Worm (Caenorhabditis elegans) whole organism, dauer: ENCODE data around the gene col-41.

ENCODE experiments used
- unc-62 ChIP-seq: sonication (generic microtip); optimal IDR thresholded peaks from 2 replicates; lab custom pipeline; 2017; ENCODE audit warnings: missing biosample characterization, missing genetic modification reagents, missing genetic modification characterization

Gene col-41

ce11 chrX:15176431-15176911 lies at the start of gene col-41:
col-41 (minus strand) TSS chrX:15176481.
- TF ChIP-seq unc-62 (GFP tag; lab: Kevin White, UChicago): no peak

- TF ChIP-seq unc-62 (GFP tag; lab: Kevin White, UChicago): no peak
These were observed 49.0 kb upstream of the col-41 start for ce11 chrX:15225180-15225724.

ce11 chrX:15224128-15224527 lies 47.8 kb upstream of the col-41 start:
- TF ChIP-seq unc-62 (GFP tag; lab: Kevin White, UChicago): no peak

ce11 chrX:15222789-15223188 lies 46.5 kb upstream of the col-41 start:
- no peak for TF ChIP-seq unc-62 (GFP tag; lab: Kevin White, UChicago)

ce11 chrX:15221865-15222551 lies 45.7 kb upstream of the col-41 start:
- no peak for TF ChIP-seq unc-62 (GFP tag; lab: Kevin White, UChicago)

ce11 chrX:15221107-15221506 lies 44.8 kb upstream of the col-41 start:
- no peak for TF ChIP-seq unc-62 (GFP tag; lab: Kevin White, UChicago)

ce11 chrX:15215272-15215671 lies 39.0 kb upstream of the col-41 start:
- TF ChIP-seq unc-62 (GFP tag; lab: Kevin White, UChicago): no peak

ce11 chrX:15213182-15213829 lies 37.0 kb upstream of the col-41 start, which contains the start of the genes H03A11.13 and famk-1:
H03A11.13 (minus strand) TSS chrX:15213232.
famk-1 (minus strand) TSS chrX:15213259.
- TF ChIP-seq unc-62 (GFP tag; lab: Kevin White, UChicago): no peak

ce11 chrX:15200720-15201119 lies 24.4 kb upstream of the col-41 start:
- TF ChIP-seq unc-62 (GFP tag; lab: Kevin White, UChicago): no peak

ce11 chrX:15200146-15200545 lies 23.9 kb upstream of the col-41 start:
- TF ChIP-seq unc-62 (GFP tag; lab: Kevin White, UChicago): no peak

ce11 chrX:15199052-15199451 lies 22.8 kb upstream of the col-41 start, which contains the start of gene snt-7:
snt-7 (minus strand) TSS chrX:15199152.
- no peak for TF ChIP-seq unc-62 (GFP tag; lab: Kevin White, UChicago)

ce11 chrX:15194283-15194682 lies 18.0 kb upstream of the col-41 start, which contains the start of gene phat-6:
phat-6 (minus strand) TSS chrX:15194383.
- TF ChIP-seq unc-62 (GFP tag; lab: Kevin White, UChicago): no peak

ce11 chrX:15191370-15191769 lies 15.1 kb upstream of the col-41 start:
- no peak for TF ChIP-seq unc-62 (GFP tag; lab: Kevin White, UChicago)

- TF ChIP-seq unc-62 (GFP tag; lab: Kevin White, UChicago): no peak
These were observed 13.5 kb upstream of the col-41 start, which contains the start of gene T10B10.4 for ce11 chrX:15189823-15190222. T10B10.4 (plus strand) TSS chrX:15190123.

ce11 chrX:15188986-15189675 lies 12.8 kb upstream of the col-41 start:
- no peak for TF ChIP-seq unc-62 (GFP tag; lab: Kevin White, UChicago)

- TF ChIP-seq unc-62 (GFP tag; lab: Kevin White, UChicago): no peak
These were observed 12.2 kb upstream of the col-41 start for ce11 chrX:15188510-15188909.
